Fruit fly (Drosophila melanogaster) S2 (cell line): ENCODE results near the gene Exn.

Experiments used
- CG8478 ChIP-seq: fragments of >200 bp; optimal IDR thresholded peaks from 2 replicates; lab custom pipeline; 2018
- CTCF ChIP-seq, 2 experiments: fragments of >200 bp; optimal IDR thresholded peaks; 2 replicates each; lab custom pipeline; 2018

DNA sequence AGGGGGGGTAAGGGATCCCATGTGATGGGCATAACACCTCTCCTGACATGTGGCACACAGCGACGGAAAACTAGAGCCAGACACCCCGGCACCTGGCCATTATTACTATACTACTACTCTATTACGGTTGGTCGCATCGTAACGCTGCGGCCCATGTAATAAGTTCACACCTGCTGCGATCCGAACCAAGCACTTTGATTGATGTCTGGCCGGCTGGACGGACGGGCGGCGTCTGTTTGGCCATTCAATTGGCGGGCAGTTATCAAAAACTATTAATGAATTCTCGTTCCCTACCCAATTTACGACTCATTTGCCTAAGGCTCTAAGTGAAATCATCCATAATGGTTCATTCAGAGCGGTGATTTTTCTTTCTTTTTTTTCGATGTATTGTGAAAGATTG, 37.7 kb downstream of the Exn start:
- TF ChIP-seq CTCF (optimal IDR thresholded peaks at IDR 0.05; lab: Kevin White, UChicago) (no peak), CG8478 (lab: Kevin White, UChicago) (no peak)
